Fruit fly (Drosophila melanogaster) whole organism, prepupa: ENCODE data around the gene Atg5.

Source experiments
- Blimp-1 ChIP-seq: fragments of 200-800 bp; sonication (Bioruptor generic); optimal IDR thresholded peaks from 3 replicates; lab custom pipeline; 2017; ENCODE audit warnings: missing biosample characterization, missing genetic modification characterization, mild to moderate bottlenecking, moderate library complexity, missing genetic modification reagents
- CG10631 ChIP-seq: fragments of 200-800 bp; sonication (Bioruptor generic); optimal IDR thresholded peaks from 2 replicates; lab custom pipeline; 2016; ENCODE audit warnings: missing biosample characterization, missing genetic modification characterization
- CG11762 ChIP-seq: fragments of 200-800 bp; sonication (Bioruptor generic); optimal IDR thresholded peaks from 3 replicates; lab custom pipeline; 2016; ENCODE audit warnings: missing biosample characterization, missing genetic modification characterization; ENCODE audit not compliant: insufficient read depth
- CG11902 ChIP-seq: fragments of 200-800 bp; sonication (Bioruptor generic); optimal IDR thresholded peaks from 3 replicates; lab custom pipeline; 2016; ENCODE audit warnings: missing biosample characterization, missing genetic modification characterization
- CG1621 ChIP-seq: fragments of 200-800 bp; sonication (Bioruptor generic); optimal IDR thresholded peaks from 3 replicates; lab custom pipeline; 2018; ENCODE audit warnings: missing biosample characterization, mild to moderate bottlenecking, missing genetic modification characterization
- CG3032 ChIP-seq: fragments of 200-800 bp; optimal IDR thresholded peaks from 2 replicates; lab custom pipeline; 2019; ENCODE audit warnings: missing biosample characterization, mild to moderate bottlenecking, missing genetic modification characterization, moderate library complexity
- CG31627 ChIP-seq: fragments of 200-800 bp; sonication (Bioruptor generic); optimal IDR thresholded peaks from 3 replicates; lab custom pipeline; 2016; ENCODE audit warnings: missing biosample characterization, missing genetic modification characterization
- CG6163 ChIP-seq: fragments of 200-800 bp; sonication (Bioruptor generic); IDR thresholded peaks from 3 replicates; pipeline ENCODE4 v1.3.6; 2022; ENCODE audit warnings: missing biosample characterization, missing genetic modification characterization
- CG6792 ChIP-seq: fragments of 200-800 bp; sonication (Bioruptor generic); optimal IDR thresholded peaks from 3 replicates; lab custom pipeline; 2016; ENCODE audit warnings: missing biosample characterization, missing genetic modification characterization
- CG8119 ChIP-seq: fragments of 200-800 bp; sonication (Bioruptor generic); IDR thresholded peaks from 3 replicates; pipeline ENCODE4 v1.3.6; 2022; ENCODE audit warnings: missing biosample characterization, missing genetic modification characterization
- CG8319 ChIP-seq: fragments of 200-800 bp; sonication (Bioruptor generic); optimal IDR thresholded peaks from 3 replicates; lab custom pipeline; 2016; ENCODE audit warnings: missing biosample characterization, missing genetic modification characterization
- CG8632 ChIP-seq: fragments of 200-800 bp; sonication (Bioruptor generic); optimal IDR thresholded peaks from 3 replicates; lab custom pipeline; 2016; ENCODE audit warnings: missing biosample characterization, missing genetic modification characterization
- Eip78C ChIP-seq: fragments of 200-800 bp; sonication (Bioruptor generic); peaks from one replicate; lab custom pipeline; 2016; ENCODE audit warnings: missing biosample characterization, missing genetic modification characterization
- Ets96B ChIP-seq: fragments of 200-800 bp; optimal IDR thresholded peaks from 2 replicates; lab custom pipeline; 2019; ENCODE audit warnings: missing biosample characterization, mild to moderate bottlenecking, missing genetic modification characterization, moderate library complexity
- Gug ChIP-seq: fragments of 200-800 bp; sonication (Bioruptor generic); IDR thresholded peaks from 2 replicates; pipeline ENCODE4 v1.3.6; 2022; ENCODE audit warnings: missing biosample characterization, missing genetic modification characterization
- Hr38 ChIP-seq: sonication (Bioruptor generic); optimal IDR thresholded peaks from 2 replicates; lab custom pipeline; 2016; ENCODE audit warnings: missing biosample characterization, missing genetic modification characterization
- Hr39 ChIP-seq: fragments of 200-800 bp; sonication (Bioruptor generic); optimal IDR thresholded peaks from 2 replicates; lab custom pipeline; 2016; ENCODE audit warnings: missing biosample characterization, missing genetic modification characterization
- Met ChIP-seq: fragments of 200-800 bp; sonication (Bioruptor generic); optimal IDR thresholded peaks from 3 replicates; lab custom pipeline; 2016; ENCODE audit warnings: missing biosample characterization, missing genetic modification characterization
- OdsH ChIP-seq: fragments of 200-800 bp; sonication (Bioruptor generic); optimal IDR thresholded peaks from 3 replicates; lab custom pipeline; 2016; ENCODE audit warnings: missing biosample characterization, missing genetic modification characterization
- Smox ChIP-seq: fragments of 200-800 bp; sonication (Bioruptor generic); optimal IDR thresholded peaks from 3 replicates; lab custom pipeline; 2016; ENCODE audit warnings: missing biosample characterization, missing genetic modification characterization
- Sox102F ChIP-seq: fragments of 200-800 bp; sonication (Bioruptor generic); optimal IDR thresholded peaks from 2 replicates; lab custom pipeline; 2016; ENCODE audit warnings: missing biosample characterization, mild to moderate bottlenecking, missing genetic modification characterization
- Sox14 ChIP-seq: fragments of 200-800 bp; sonication (Bioruptor generic); optimal IDR thresholded peaks from 3 replicates; lab custom pipeline; 2016; ENCODE audit warnings: missing biosample characterization, missing genetic modification characterization
- acj6 ChIP-seq: fragments of 200-800 bp; sonication (Bioruptor generic); optimal IDR thresholded peaks from 3 replicates; lab custom pipeline; 2016; ENCODE audit warnings: missing biosample characterization, missing genetic modification characterization
- cyc ChIP-seq: fragments of 200-800 bp; sonication (Bioruptor generic); optimal IDR thresholded peaks from 3 replicates; lab custom pipeline; 2016; ENCODE audit warnings: missing biosample characterization, missing genetic modification characterization
- dsx ChIP-seq: fragments of 200-800 bp; optimal IDR thresholded peaks from 3 replicates; lab custom pipeline; 2019; ENCODE audit warnings: missing biosample characterization, mild to moderate bottlenecking, missing genetic modification characterization, moderate library complexity; ENCODE audit not compliant: poor library complexity, severe bottlenecking
- eg ChIP-seq: fragments of 200-800 bp; sonication (Bioruptor generic); IDR thresholded peaks from 3 replicates; pipeline ENCODE4 v1.3.6; 2022; ENCODE audit warnings: missing biosample characterization, missing genetic modification characterization
- esn ChIP-seq: fragments of 200-800 bp; sonication (Bioruptor generic); optimal IDR thresholded peaks from 2 replicates; lab custom pipeline; 2016; ENCODE audit warnings: missing biosample characterization, mild to moderate bottlenecking, missing genetic modification characterization, moderate library complexity
- fkh ChIP-seq: fragments of 200-800 bp; sonication (Bioruptor generic); optimal IDR thresholded peaks from 3 replicates; lab custom pipeline; 2017; ENCODE audit warnings: missing biosample characterization, mild to moderate bottlenecking, missing genetic modification characterization, moderate library complexity
- net ChIP-seq: fragments of 200-800 bp; sonication (Bioruptor generic); optimal IDR thresholded peaks from 3 replicates; lab custom pipeline; 2016; ENCODE audit warnings: missing biosample characterization, missing genetic modification characterization
- pdm3 ChIP-seq: fragments of 200-800 bp; sonication (Bioruptor generic); optimal IDR thresholded peaks from 3 replicates; lab custom pipeline; 2016; ENCODE audit warnings: missing biosample characterization, missing genetic modification characterization
- ss ChIP-seq, 2 experiments: fragments of 200-800 bp; sonication (Bioruptor generic); optimal IDR thresholded peaks; 2 replicates in 1 of 2; 3 replicates in 1 of 2; lab custom pipeline; 2017 to 2018; ENCODE audit warnings: mild to moderate bottlenecking in 2 of 2, missing biosample characterization in 2 of 2, missing genetic modification characterization in 2 of 2, moderate library complexity in 1 of 2
- topi ChIP-seq: fragments of 200-800 bp; sonication (Bioruptor generic); optimal IDR thresholded peaks from 3 replicates; lab custom pipeline; 2016; ENCODE audit warnings: missing biosample characterization, missing genetic modification characterization

Atg5 gene

dm6 chrX:7323649-7324511 is at the start of gene Atg5, which contains the start of gene Dok:
Gene Atg5 (minus strand): TSS chrX:7323770.
Gene Dok (plus strand): TSS chrX:7324214.
- no peak for TF ChIP-seq CG8119 (GFP tag; lab: Robert Waterston, UW)
- peak; percentile 14 for TF ChIP-seq Hr39
- peak; percentile 20 for TF ChIP-seq Eip78C (GFP tag; lab: Kevin White, UChicago)
- peak; percentile 16 for TF ChIP-seq CG3032 (tag; lab: Kevin White, UChicago)
- no peak for TF ChIP-seq CG1621 (tag; lab: Kevin White, UChicago)
- no peak for TF ChIP-seq Sox102F (GFP tag; lab: Kevin White, UChicago)
- TF ChIP-seq fkh (GFP tag; lab: Kevin White, UChicago) = peak; percentile 28
- TF ChIP-seq CG10631 (GFP tag; lab: Kevin White, UChicago) = peak; percentile 36
- peak; percentile 33 for TF ChIP-seq cyc (GFP tag; lab: Kevin White, UChicago)
- TF ChIP-seq CG31627 = peak; percentile 31
- TF ChIP-seq OdsH (GFP tag; lab: Kevin White, UChicago) = peak; percentile 7
- TF ChIP-seq Sox14 (GFP tag; lab: Kevin White, UChicago) = peak; percentile 51
- TF ChIP-seq eg (GFP tag; lab: Robert Waterston, UW) = 0 out of 3 replicates have a peak, but pooled peaks have one; percentile 22

- no peak for TF ChIP-seq CG6792
- TF ChIP-seq CG8319 (GFP tag; lab: Kevin White, UChicago) = no peak
- peak; percentile 4 for TF ChIP-seq Smox (GFP tag; lab: Kevin White, UChicago)
- TF ChIP-seq pdm3 (GFP tag; lab: Kevin White, UChicago) = peak; percentile 5
- TF ChIP-seq Met (GFP tag; lab: Kevin White, UChicago) = no peak
- TF ChIP-seq ss (GFP tag; optimal IDR thresholded peaks at IDR 0.05; lab: Kevin White, UChicago) = peak in 1 of 2 experiments; percentile 3
- peak; percentile 10 for TF ChIP-seq Hr39
- TF ChIP-seq fkh (GFP tag; lab: Kevin White, UChicago) = no peak
- TF ChIP-seq OdsH (GFP tag; lab: Kevin White, UChicago) = peak; percentile 13
- peak; percentile 14 for TF ChIP-seq topi
- TF ChIP-seq Eip78C (GFP tag; lab: Kevin White, UChicago) = peak; percentile 60
- TF ChIP-seq CG10631 (GFP tag; lab: Kevin White, UChicago) = peak; percentile 23
- TF ChIP-seq Ets96B (tag; lab: Kevin White, UChicago) = peak; percentile 23
Measured at dm6 chrX:7372475-7372874, 48.9 kb upstream of the Atg5 start.

- no peak for TF ChIP-seq dsx (GFP tag; lab: Kevin White, UChicago)
- no peak for TF ChIP-seq Blimp-1
Measured at dm6 chrX:7368361-7368760, 44.8 kb upstream of the Atg5 start.

- TF ChIP-seq OdsH (GFP tag; lab: Kevin White, UChicago) (no peak), esn (GFP tag; lab: Kevin White, UChicago) (no peak)
- TF ChIP-seq, all 60 proteins: peak for 0
Measured at dm6 chrX:7358496-7358895, 34.9 kb upstream of the Atg5 start, which contains the start of gene CG1999. Gene CG1999 (plus strand): TSS chrX:7358796.

dm6 chrX:7349963-7350362 is 26.4 kb upstream of the Atg5 start:
- no peak for TF ChIP-seq Gug (GFP tag; lab: Robert Waterston, UW)
- TF ChIP-seq Ets96B (tag; lab: Kevin White, UChicago) = no peak
- TF ChIP-seq CG6163 = no peak
- no peak for TF ChIP-seq dsx (GFP tag; lab: Kevin White, UChicago)
- TF ChIP-seq CG11762 (GFP tag; lab: Kevin White, UChicago) = no peak
- TF ChIP-seq net (GFP tag; lab: Kevin White, UChicago) = no peak
- TF ChIP-seq CG1621 (tag; lab: Kevin White, UChicago) = no peak
- TF ChIP-seq ss (GFP tag; optimal IDR thresholded peaks at IDR 0.05; lab: Kevin White, UChicago) = no peak
- TF ChIP-seq CG11902 = no peak
- no peak for TF ChIP-seq topi
- TF ChIP-seq CG8632 = no peak
- no peak for TF ChIP-seq acj6 (GFP tag; lab: Kevin White, UChicago)
- no peak for TF ChIP-seq Hr38
